Worm (Caenorhabditis elegans): ENCODE data around the gene lron-5.

lron-5 gene

ce11 chrIII:4593098-4593697, 29.6 kb upstream of the lron-5 start, which contains the start of gene erh-2:
Gene erh-2, plus strand, starts transcription at chrIII:4593231.
- no peak for TF ChIP-seq nhr-232 (tag; optimal IDR thresholded peaks at IDR 0.05)
- TF ChIP-seq dve-1 (tag; optimal IDR thresholded peaks at IDR 0.05): no peak
- TF ChIP-seq ceh-24 (tag; optimal IDR thresholded peaks at IDR 0.05): no peak
- no peak for TF ChIP-seq ceh-45 (GFP tag; IDR thresholded peaks at IDR 0.05)
- no peak for TF ChIP-seq fax-1 (tag; optimal IDR thresholded peaks at IDR 0.05)
- no peak for TF ChIP-seq ceh-2 (tag; optimal IDR thresholded peaks at IDR 0.05)
- no peak for TF ChIP-seq ceh-14 (tag; optimal IDR thresholded peaks at IDR 0.05)
- TF ChIP-seq ceh-19 (GFP tag; optimal IDR thresholded peaks at IDR 0.05): no peak
- TF ChIP-seq ceh-48 (tag; optimal IDR thresholded peaks at IDR 0.05): no peak
- TF ChIP-seq pax-1 (tag; optimal IDR thresholded peaks at IDR 0.05): no peak
- no peak for TF ChIP-seq ceh-9 (tag; optimal IDR thresholded peaks at IDR 0.05)
- no peak for TF ChIP-seq K09A11.1 (tag; optimal IDR thresholded peaks at IDR 0.05; ENCODE audit: insufficient read depth)
- no peak for TF ChIP-seq ceh-31 (tag; optimal IDR thresholded peaks at IDR 0.05)
- no peak for TF ChIP-seq sox-2 (GFP tag; IDR thresholded peaks at IDR 0.05)
- TF ChIP-seq lin-11 (tag; optimal IDR thresholded peaks at IDR 0.05): no peak

- TF ChIP-seq elt-2 (tag; optimal IDR thresholded peaks at IDR 0.05) (no peak), npax-4 (tag; optimal IDR thresholded peaks at IDR 0.05) (no peak), rnt-1 (tag; optimal IDR thresholded peaks at IDR 0.05) (no peak), ets-4 (tag; optimal IDR thresholded peaks at IDR 0.05) (no peak), ama-1 (optimal IDR thresholded peaks at IDR 0.05) (no peak), K02D7.2 (tag; optimal IDR thresholded peaks at IDR 0.05) (no peak), ztf-16 (tag; optimal IDR thresholded peaks at IDR 0.05) (no peak), fax-1 (tag; optimal IDR thresholded peaks at IDR 0.05) (no peak), pag-3 (tag; optimal IDR thresholded peaks at IDR 0.05; ENCODE audit: borderline replicate concordance) (no peak), ref-2 (tag; optimal IDR thresholded peaks at IDR 0.05) (no peak), fkh-6 (tag; optimal IDR thresholded peaks at IDR 0.05) (no peak)
Observed at ce11 chrIII:4594324-4594723, 28.5 kb upstream of the lron-5 start, which contains the start of gene apc-11. Gene apc-11, minus strand, starts transcription at chrIII:4594424.

ce11 chrIII:4594762-4595523, 27.9 kb upstream of the lron-5 start:
- TF ChIP-seq C08G9.2 (tag; optimal IDR thresholded peaks at IDR 0.05) (no peak), unc-3 (GFP tag; conservative IDR thresholded peaks at IDR 0.05) (no peak), unc-3 (tag; optimal IDR thresholded peaks at IDR 0.05) (no peak), fkh-10 (GFP tag; optimal IDR thresholded peaks at IDR 0.05) (no peak), ref-2 (tag; optimal IDR thresholded peaks at IDR 0.05) (no peak), elt-2 (tag; optimal IDR thresholded peaks at IDR 0.05) (no peak), unc-55 (GFP tag; optimal IDR thresholded peaks at IDR 0.05) (no peak)

ce11 chrIII:4595771-4596227, 27.0 kb upstream of the lron-5 start, which contains the start of gene asb-1:
Gene asb-1, minus strand, starts transcription at chrIII:4595821.
- TF ChIP-seq elt-4 (tag; optimal IDR thresholded peaks at IDR 0.05) (no peak), K02D7.2 (tag; optimal IDR thresholded peaks at IDR 0.05) (no peak), fax-1 (tag; optimal IDR thresholded peaks at IDR 0.05) (no peak), T23F11.4 (GFP tag; optimal IDR thresholded peaks at IDR 0.05) (no peak), K09A11.1 (tag; optimal IDR thresholded peaks at IDR 0.05; ENCODE audit: insufficient read depth) (no peak)

- TF ChIP-seq C38D4.7 (GFP tag; optimal IDR thresholded peaks at IDR 0.05) (no peak), elt-2 (tag; optimal IDR thresholded peaks at IDR 0.05) (peak; percentile 70), C08G9.2 (tag; optimal IDR thresholded peaks at IDR 0.05) (no peak), fkh-10 (GFP tag; optimal IDR thresholded peaks at IDR 0.05) (no peak), pqm-1 (tag; optimal IDR thresholded peaks at IDR 0.05) (no peak), ceh-14 (tag; optimal IDR thresholded peaks at IDR 0.05) (no peak), hlh-6 (tag; optimal IDR thresholded peaks at IDR 0.05) (no peak), unc-55 (GFP tag; optimal IDR thresholded peaks at IDR 0.05) (peak; percentile 25), K09A11.1 (tag; optimal IDR thresholded peaks at IDR 0.05; ENCODE audit: insufficient read depth) (no peak), pros-1 (tag; optimal IDR thresholded peaks at IDR 0.05) (no peak), sdc-2 (tag; optimal IDR thresholded peaks at IDR 0.05) (no peak), pha-4 (tag; optimal IDR thresholded peaks at IDR 0.05) (no peak), ceh-18 (tag; optimal IDR thresholded peaks at IDR 0.05) (no peak), tbx-2 (tag; optimal IDR thresholded peaks at IDR 0.05) (no peak)
Observed at ce11 chrIII:4600139-4600762, 22.6 kb upstream of the lron-5 start, which contains the start of gene mab-21. Gene mab-21, plus strand, starts transcription at chrIII:4600753.

Data from whole organism, late embryonic.